Worm (Caenorhabditis elegans): ENCODE measurements around the gene srh-109.

- TF ChIP-seq him-1 (tag; optimal IDR thresholded peaks at IDR 0.05) (no peak), W03F9.2 (tag; optimal IDR thresholded peaks at IDR 0.05) (no peak), dao-5 (tag; optimal IDR thresholded peaks at IDR 0.05) (no peak)
Measured at ce11 chrV:17198926-17199325, 21.3 kb downstream of the srh-109 start, which contains the start of gene srz-96.

Measured in whole organism, L4/young adult.